Worm (Caenorhabditis elegans) whole organism, L1 larva: Measurements from ENCODE around the gene F15G9.1.

Experiments
- Y116A8C.19 ChIP-seq: sonication (generic microtip); optimal IDR thresholded peaks from 2 replicates; lab custom pipeline; 2016; ENCODE audit warnings: missing compliant biosample characterization, missing genetic modification characterization, borderline replicate concordance
- aha-1 ChIP-seq: fragments of 150-350 bp; optimal IDR thresholded peaks from 2 replicates; lab custom pipeline; 2014; ENCODE audit warnings: missing biosample characterization, missing genetic modification characterization
- aly-2 ChIP-seq: fragments of 150-350 bp; optimal IDR thresholded peaks from 2 replicates; lab custom pipeline; 2014; ENCODE audit warnings: missing biosample characterization, missing genetic modification characterization
- blmp-1 ChIP-seq: fragments of 150-350 bp; optimal IDR thresholded peaks from 2 replicates; lab custom pipeline; 2014; ENCODE audit warnings: missing biosample characterization, missing genetic modification characterization
- ceh-82 ChIP-seq, 3 experiments: fragments of 150-350 bp in 1 of 3; sonication (generic microtip) in 2 of 3; optimal IDR thresholded peaks; 2 replicates each; lab custom pipeline; 2014 to 2017; ENCODE audit warnings: missing biosample characterization in 3 of 3, missing genetic modification characterization in 3 of 3
- ceh-88 ChIP-seq: fragments of 200-800 bp; sonication (Bioruptor generic); IDR thresholded peaks from 2 replicates; pipeline ENCODE4 v1.3.6; 2022; ENCODE audit warnings: missing genetic modification characterization, missing compliant biosample characterization
- dpl-1 ChIP-seq, 3 experiments: fragments of 150-350 bp in 2 of 3; sonication (generic microtip) in 1 of 3; optimal IDR thresholded peaks; 2 replicates each; lab custom pipeline; 2014 to 2017; ENCODE audit warnings: missing biosample characterization in 3 of 3, missing genetic modification characterization in 3 of 3, missing genetic modification reagents in 3 of 3
- dsc-1 ChIP-seq: sonication (generic microtip); optimal IDR thresholded peaks from 2 replicates; lab custom pipeline; 2016; ENCODE audit warnings: mild to moderate bottlenecking, missing genetic modification characterization, missing compliant biosample characterization
- efl-1 ChIP-seq, 4 experiments: fragments of 150-350 bp; optimal IDR thresholded peaks in 3 of 4; peaks in 1 of 4; 1 replicate in 1 of 4; 2 replicates in 3 of 4; lab custom pipeline; 2014; ENCODE audit warnings: missing biosample characterization in 2 of 4, missing genetic modification characterization in 2 of 4, missing genetic modification reagents in 2 of 4
- efl-3 ChIP-seq: fragments of 200-800 bp; sonication (Bioruptor generic); optimal IDR thresholded peaks from 2 replicates; lab custom pipeline; 2018; ENCODE audit warnings: mild to moderate bottlenecking, missing genetic modification characterization, missing compliant biosample characterization
- egl-13 ChIP-seq: sonication (generic microtip); optimal IDR thresholded peaks from 2 replicates; lab custom pipeline; 2016; ENCODE audit warnings: missing genotype, missing genetic modification reagents, missing genetic modification characterization, missing compliant biosample characterization
- ets-5 ChIP-seq: fragments of 200-800 bp; sonication (Bioruptor generic); IDR thresholded peaks from 2 replicates; pipeline ENCODE4 v1.3.6; 2022; ENCODE audit warnings: missing genetic modification characterization, missing compliant biosample characterization
- fkh-10 ChIP-seq: sonication (generic microtip); optimal IDR thresholded peaks from 2 replicates; lab custom pipeline; 2017; ENCODE audit warnings: missing biosample characterization, missing genetic modification reagents, missing genetic modification characterization
- fkh-4 ChIP-seq: sonication (generic microtip); optimal IDR thresholded peaks from 2 replicates; lab custom pipeline; 2016; ENCODE audit warnings: missing compliant biosample characterization, missing genetic modification characterization, borderline replicate concordance
- fkh-8 ChIP-seq: sonication (generic microtip); optimal IDR thresholded peaks from 2 replicates; lab custom pipeline; 2016; ENCODE audit warnings: mild to moderate bottlenecking, missing genetic modification characterization, missing compliant biosample characterization
- isw-1 ChIP-seq: fragments of 200-800 bp; sonication (Bioruptor generic); IDR thresholded peaks from 2 replicates; pipeline ENCODE4 v1.3.6; 2022; ENCODE audit warnings: missing genetic modification characterization, missing compliant biosample characterization
- lin-15B ChIP-seq: fragments of 150-350 bp; sonication (generic microtip); optimal IDR thresholded peaks from 3 replicates; lab custom pipeline; 2014; ENCODE audit warnings: missing biosample characterization, missing genetic modification characterization
- lir-3 ChIP-seq: sonication (generic microtip); optimal IDR thresholded peaks from 2 replicates; lab custom pipeline; 2016; ENCODE audit warnings: mild to moderate bottlenecking, missing genetic modification characterization, moderate library complexity, missing compliant biosample characterization; ENCODE audit not compliant: poor library complexity
- mdl-1 ChIP-seq, 2 experiments: fragments of 150-350 bp; optimal IDR thresholded peaks; 2 replicates each; lab custom pipeline; 2014 to 2017; ENCODE audit warnings: missing biosample characterization in 2 of 2, missing genetic modification characterization in 2 of 2, inconsistent platforms in 1 of 2
- nhr-11 ChIP-seq: fragments of 150-350 bp; optimal IDR thresholded peaks from 2 replicates; lab custom pipeline; 2014; ENCODE audit warnings: missing biosample characterization, missing genetic modification characterization
- nhr-28 ChIP-seq: fragments of 150-350 bp; optimal IDR thresholded peaks from 2 replicates; lab custom pipeline; 2014; ENCODE audit warnings: missing biosample characterization, missing genetic modification characterization
- nhr-47 ChIP-seq: sonication (generic microtip); optimal IDR thresholded peaks from 2 replicates; lab custom pipeline; 2016; ENCODE audit warnings: mild to moderate bottlenecking, missing genetic modification characterization, moderate library complexity, missing compliant biosample characterization
- nhr-76 ChIP-seq: sonication (generic microtip); optimal IDR thresholded peaks from 2 replicates; lab custom pipeline; 2017; ENCODE audit warnings: missing biosample characterization, missing genetic modification characterization
- nhr-77 ChIP-seq: fragments of 150-350 bp; optimal IDR thresholded peaks from 2 replicates; lab custom pipeline; 2014; ENCODE audit warnings: missing biosample characterization, missing genetic modification characterization
- nhr-84 ChIP-seq: sonication (generic microtip); optimal IDR thresholded peaks from 2 replicates; lab custom pipeline; 2017; ENCODE audit warnings: missing biosample characterization, missing genetic modification characterization
- nhr-90 ChIP-seq: sonication (generic microtip); optimal IDR thresholded peaks from 2 replicates; lab custom pipeline; 2016; ENCODE audit warnings: mild to moderate bottlenecking, missing genetic modification characterization, missing compliant biosample characterization; ENCODE audit not compliant: poor library complexity
- pag-3 ChIP-seq: sonication (generic microtip); optimal IDR thresholded peaks from 2 replicates; lab custom pipeline; 2017; ENCODE audit warnings: missing genetic modification characterization, mild to moderate bottlenecking, missing compliant biosample characterization, antibody characterized with exemption, borderline replicate concordance; ENCODE audit not compliant: insufficient read depth
- pqm-1 ChIP-seq: sonication (generic microtip); optimal IDR thresholded peaks from 3 replicates; lab custom pipeline; 2017; ENCODE audit warnings: missing biosample characterization, missing genetic modification characterization
- rnt-1 ChIP-seq: sonication (generic microtip); optimal IDR thresholded peaks from 2 replicates; lab custom pipeline; 2016; ENCODE audit warnings: mild to moderate bottlenecking, missing genetic modification characterization, moderate library complexity, missing compliant biosample characterization
- skn-1 ChIP-seq: fragments of 150-350 bp; optimal IDR thresholded peaks from 2 replicates; lab custom pipeline; 2014; ENCODE audit warnings: missing biosample characterization, missing genetic modification characterization
- snu-23 ChIP-seq: sonication (generic microtip); optimal IDR thresholded peaks from 2 replicates; lab custom pipeline; 2016; ENCODE audit warnings: missing genetic modification characterization, missing compliant biosample characterization
- sox-4 ChIP-seq: sonication (generic microtip); optimal IDR thresholded peaks from 2 replicates; lab custom pipeline; 2016; ENCODE audit warnings: missing genetic modification characterization, missing compliant biosample characterization
- unc-62 ChIP-seq: fragments of 150-350 bp; optimal IDR thresholded peaks from 2 replicates; lab custom pipeline; 2014; ENCODE audit warnings: missing biosample characterization, missing genetic modification reagents, missing genetic modification characterization
- unc-86 ChIP-seq: sonication (generic microtip); optimal IDR thresholded peaks from 2 replicates; lab custom pipeline; 2016; ENCODE audit warnings: missing genetic modification characterization, missing compliant biosample characterization
- zag-1 ChIP-seq: fragments of 150-350 bp; optimal IDR thresholded peaks from 2 replicates; lab custom pipeline; 2014; ENCODE audit warnings: missing biosample characterization, missing genetic modification characterization
- zip-4 ChIP-seq: fragments of 200-800 bp; sonication (Bioruptor generic); optimal IDR thresholded peaks from 2 replicates; lab custom pipeline; 2018; ENCODE audit warnings: mild to moderate bottlenecking, missing genetic modification characterization, moderate library complexity, missing compliant biosample characterization

Gene F15G9.1

DNA sequence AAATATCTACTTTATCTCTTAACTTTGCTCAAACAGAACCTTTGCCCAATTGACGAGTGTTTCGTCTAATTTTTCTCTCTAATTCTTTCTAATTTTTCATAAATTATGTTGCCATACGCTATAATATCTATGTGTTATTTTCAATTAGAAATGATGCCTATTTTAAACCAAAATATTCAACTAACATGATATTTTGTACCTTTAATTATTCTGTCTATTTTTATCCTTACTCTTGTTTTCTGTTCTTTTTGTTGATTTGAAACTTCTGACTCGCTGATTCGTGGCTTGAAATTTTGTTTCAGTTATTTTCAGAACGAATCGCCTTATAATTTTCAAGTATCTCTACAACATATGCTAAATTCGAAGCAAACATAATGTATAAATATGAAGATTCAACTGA is 3.3 kb downstream of the F15G9.1 start, which contains the start of gene F15G9.6:
Gene F15G9.6 (plus strand): TSS at position 301 of the 400 bp plus-strand sequence.
- TF ChIP-seq pqm-1 (tag; lab: Kevin White, UChicago) (no peak), skn-1 (tag; lab: Kevin White, UChicago) (no peak), nhr-28 (tag; lab: Kevin White, UChicago) (no peak), lin-15B (tag; lab: Kevin White, UChicago) (no peak), nhr-77 (tag; lab: Kevin White, UChicago) (no peak), mdl-1 (tag; optimal IDR thresholded peaks at IDR 0.05; lab: Kevin White, UChicago) (no peak), efl-1 (optimal IDR thresholded peaks at IDR 0.05; lab: Kevin White, UChicago) (no peak), efl-1 (GFP tag; optimal IDR thresholded peaks at IDR 0.05 in 1 of 2; lab: Kevin White, UChicago) (no peak), snu-23 (GFP tag; lab: Kevin White, UChicago) (no peak), nhr-11 (no peak), zip-4 (GFP tag; lab: Kevin White, UChicago) (no peak)

DNA sequence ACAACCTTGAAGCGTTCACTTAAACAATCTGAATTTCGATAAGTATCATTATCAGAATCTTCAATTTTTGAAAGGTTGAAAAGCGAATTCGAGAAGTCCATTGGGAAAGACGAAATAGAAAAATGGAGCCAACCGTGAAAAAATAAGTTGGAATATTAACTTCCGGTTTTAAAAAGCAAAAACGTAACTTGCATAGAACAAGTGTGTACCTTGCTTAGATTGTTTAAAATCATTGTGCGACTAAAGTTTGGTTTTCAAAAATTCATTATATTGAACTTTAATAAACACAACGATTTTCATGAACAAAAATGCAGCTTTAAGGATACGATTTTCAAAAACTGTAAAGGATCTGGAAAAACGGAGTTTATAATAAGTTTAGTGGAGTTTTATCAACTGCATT is 7.4 kb downstream of the F15G9.1 start, which contains the start of gene F15G9.2:
Gene F15G9.2 (minus strand): TSS at position 101 of the 400 bp plus-strand sequence.
- no peak for TF ChIP-seq efl-3 (GFP tag; lab: Kevin White, UChicago)
- no peak for TF ChIP-seq unc-62 (GFP tag; lab: Kevin White, UChicago)
- TF ChIP-seq Y116A8C.19 (tag; lab: Kevin White, UChicago), result no peak
- no peak for TF ChIP-seq fkh-8
- TF ChIP-seq egl-13, result no peak
- no peak for TF ChIP-seq nhr-77 (tag; lab: Kevin White, UChicago)
- no peak for TF ChIP-seq ceh-82 (tag; optimal IDR thresholded peaks at IDR 0.05; lab: Kevin White, UChicago)
- TF ChIP-seq efl-1 (optimal IDR thresholded peaks at IDR 0.05; lab: Kevin White, UChicago), result no peak
- TF ChIP-seq efl-1 (GFP tag; optimal IDR thresholded peaks at IDR 0.05 in 1 of 2; lab: Kevin White, UChicago), result no peak
- no peak for TF ChIP-seq snu-23 (GFP tag; lab: Kevin White, UChicago)
- TF ChIP-seq lir-3 (tag; lab: Kevin White, UChicago), result no peak
- no peak for TF ChIP-seq nhr-90 (tag; lab: Kevin White, UChicago)
- no peak for TF ChIP-seq rnt-1 (tag; lab: Kevin White, UChicago)
- TF ChIP-seq ceh-88 (GFP tag; lab: Robert Waterston, UW), result no peak
- TF ChIP-seq fkh-10, result no peak
- no peak for TF ChIP-seq nhr-84 (tag; lab: Kevin White, UChicago)
- no peak for TF ChIP-seq pag-3
- TF ChIP-seq sox-4, result no peak
- TF ChIP-seq unc-86, result no peak

ce11 chrX:9717265-9717664 is 11.1 kb downstream of the F15G9.1 start, which contains the start of gene him-4:
him-4 (plus strand) TSS chrX:9717565.
- TF ChIP-seq aha-1, result no peak
- TF ChIP-seq aly-2, result no peak
- no peak for TF ChIP-seq skn-1 (tag; lab: Kevin White, UChicago)
- TF ChIP-seq zag-1 (tag; lab: Kevin White, UChicago), result no peak
- TF ChIP-seq ets-5 (GFP tag; lab: Robert Waterston, UW), result no peak
- TF ChIP-seq isw-1 (GFP tag; lab: Robert Waterston, UW), result no peak
- no peak for TF ChIP-seq dpl-1 (GFP tag; optimal IDR thresholded peaks at IDR 0.05; lab: Kevin White, UChicago)
- TF ChIP-seq nhr-47 (tag; lab: Kevin White, UChicago), result no peak

ce11 chrX:9719070-9719469 is 12.9 kb downstream of the F15G9.1 start:
- TF ChIP-seq blmp-1, result no peak
- TF ChIP-seq dsc-1 (tag; lab: Kevin White, UChicago), result peak; percentile 96
- TF ChIP-seq nhr-76 (tag; lab: Kevin White, UChicago), result no peak
- TF ChIP-seq fkh-4 (tag; lab: Kevin White, UChicago), result peak; percentile 77
- no peak for TF ChIP-seq isw-1 (GFP tag; lab: Robert Waterston, UW)
